Fruit fly (Drosophila melanogaster): ENCODE results near the gene CG34323.

The CG34323 gene

DNA sequence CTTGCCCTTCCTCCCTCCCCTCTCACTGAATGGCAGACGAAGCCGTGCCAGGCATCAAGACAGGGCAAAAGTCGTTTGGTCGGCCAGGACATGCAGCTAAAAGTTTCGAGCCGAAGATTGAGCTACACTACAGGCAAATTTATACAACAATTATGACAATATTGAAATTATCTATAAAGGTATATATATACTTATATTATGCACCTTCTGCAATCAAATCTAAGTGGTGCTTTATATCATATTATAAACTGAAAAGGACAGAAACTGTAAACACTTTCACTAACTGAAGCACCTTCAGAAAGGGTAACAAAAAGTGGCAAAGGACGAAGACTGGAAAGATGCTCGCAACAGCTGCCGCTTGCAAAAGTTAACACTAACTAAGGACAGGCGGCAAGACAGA is 6.0 kb downstream of the CG34323 start (continued):
- TF ChIP-seq seq (GFP tag; IDR thresholded peaks at IDR 0.05) (no peak), ac (GFP tag; optimal IDR thresholded peaks at IDR 0.05) (no peak), zfh2 (GFP tag; optimal IDR thresholded peaks at IDR 0.05) (no peak), tx (GFP tag; optimal IDR thresholded peaks at IDR 0.05) (no peak), chif (GFP tag; optimal IDR thresholded peaks at IDR 0.05) (no peak), CG14965 (GFP tag; optimal IDR thresholded peaks at IDR 0.05; ENCODE audit: borderline replicate concordance) (no peak), CG8281 (tag; optimal IDR thresholded peaks at IDR 0.05) (no peak), CG18599 (GFP tag; optimal IDR thresholded peaks at IDR 0.05) (peak; percentile 37), dpn (GFP tag; optimal IDR thresholded peaks at IDR 0.05) (no peak), CG8388 (GFP tag; optimal IDR thresholded peaks at IDR 0.05) (peak; percentile 22), gt (GFP tag; IDR thresholded peaks at IDR 0.05) (no peak), cad (GFP tag; optimal IDR thresholded peaks at IDR 0.05) (no peak), Rx (GFP tag; IDR thresholded peaks at IDR 0.05) (no peak), Neu2 (GFP tag; optimal IDR thresholded peaks at IDR 0.05; ENCODE audit: borderline replicate concordance) (no peak), CG15073 (GFP tag; optimal IDR thresholded peaks at IDR 0.05) (no peak), en (GFP tag; optimal IDR thresholded peaks at IDR 0.05) (no peak), yki (optimal IDR thresholded peaks at IDR 0.05) (no peak), CG6689 (GFP tag; IDR thresholded peaks at IDR 0.05) (no peak), sc (optimal IDR thresholded peaks at IDR 0.05) (no peak), sc (GFP tag; optimal IDR thresholded peaks at IDR 0.05) (no peak), CG17328 (GFP tag; IDR thresholded peaks at IDR 0.05) (no peak), sug (tag; optimal IDR thresholded peaks at IDR 0.05) (no peak), CG4360 (GFP tag; IDR thresholded peaks at IDR 0.05) (no peak), usp (GFP tag; optimal IDR thresholded peaks at IDR 0.05) (no peak), CG4707 (GFP tag; optimal IDR thresholded peaks at IDR 0.05) (no peak), CG3065 (GFP tag; optimal IDR thresholded peaks at IDR 0.05) (no peak), CG10147 (GFP tag; optimal IDR thresholded peaks at IDR 0.05) (no peak), cg (GFP tag; optimal IDR thresholded peaks at IDR 0.05) (no peak), CG34224 (GFP tag; IDR thresholded peaks at IDR 0.05; ENCODE audit: partially characterized antibody) (no peak), CrebB (tag; optimal IDR thresholded peaks at IDR 0.05) (no peak), CG18764 (GFP tag; optimal IDR thresholded peaks at IDR 0.05) (no peak), ro (GFP tag; IDR thresholded peaks at IDR 0.05) (no peak), Nf-YA (GFP tag; IDR thresholded peaks at IDR 0.05) (no peak), CG10979 (tag; optimal IDR thresholded peaks at IDR 0.05) (peak; percentile 43), CG3847 (GFP tag; IDR thresholded peaks at IDR 0.05) (no peak), knrl (GFP tag; IDR thresholded peaks at IDR 0.05; ENCODE audit: partially characterized antibody) (no peak), CG12942 (GFP tag; optimal IDR thresholded peaks at IDR 0.05) (no peak), CG10565 (GFP tag; optimal IDR thresholded peaks at IDR 0.05) (no peak), CG2202 (tag; optimal IDR thresholded peaks at IDR 0.05) (no peak), sqz (GFP tag; optimal IDR thresholded peaks at IDR 0.05) (no peak), Lhr (GFP tag; optimal IDR thresholded peaks at IDR 0.05) (no peak), Bdp1 (GFP tag; optimal IDR thresholded peaks at IDR 0.05) (no peak), Ssrp (tag; optimal IDR thresholded peaks at IDR 0.05) (peak; percentile 20), vnd (GFP tag; IDR thresholded peaks at IDR 0.05; ENCODE audit: partially characterized antibody) (no peak), gem (tag; optimal IDR thresholded peaks at IDR 0.05) (peak; percentile 55), gcm2 (GFP tag; optimal IDR thresholded peaks at IDR 0.05) (no peak), schlank (tag; optimal IDR thresholded peaks at IDR 0.05) (no peak), CG11560 (tag; IDR thresholded peaks at IDR 0.05) (no peak), grn (GFP tag; optimal IDR thresholded peaks at IDR 0.05) (no peak), CG11504 (tag; optimal IDR thresholded peaks at IDR 0.05) (peak; percentile 54), CG3995 (GFP tag; optimal IDR thresholded peaks at IDR 0.05) (no peak), Mes4 (GFP tag; optimal IDR thresholded peaks at IDR 0.05) (no peak), CG14710 (tag; optimal IDR thresholded peaks at IDR 0.05) (peak; percentile 17)

Data from whole organism, embryonic.